Fruit fly (Drosophila melanogaster) S2 (cell line): ENCODE measurements around the gene Pburs.

Experiments used
- CG8478 ChIP-seq: fragments of >200 bp; optimal IDR thresholded peaks from 2 replicates; lab custom pipeline; 2018
- CTCF ChIP-seq, 2 experiments: fragments of >200 bp; optimal IDR thresholded peaks; 2 replicates each; lab custom pipeline; 2018

dm6 chr2L:14369933-14370776 lies 47.0 kb downstream of the Pburs start:
- TF ChIP-seq CG8478 (lab: Kevin White, UChicago) (no peak), CTCF (optimal IDR thresholded peaks at IDR 0.05; lab: Kevin White, UChicago) (no peak)
